Fruit fly (Drosophila melanogaster) Kc167 (cell line): Measurements from ENCODE around the gene Nrx-IV.

Source experiments
- Myc ChIP-seq: fragments of >200 bp; optimal IDR thresholded peaks from 2 replicates; lab custom pipeline; 2017; ENCODE audit warnings: missing external identifiers
- Sin3A ChIP-seq: fragments of >200 bp; optimal IDR thresholded peaks from 2 replicates; lab custom pipeline; 2018; ENCODE audit warnings: missing external identifiers
- psq ChIP-seq: fragments of >200 bp; optimal IDR thresholded peaks from 2 replicates; lab custom pipeline; 2017; ENCODE audit warnings: missing external identifiers
- ttk ChIP-seq: sonication (Bioruptor generic); optimal IDR thresholded peaks from 2 replicates; lab custom pipeline; 2017; ENCODE audit warnings: missing external identifiers

DNA sequence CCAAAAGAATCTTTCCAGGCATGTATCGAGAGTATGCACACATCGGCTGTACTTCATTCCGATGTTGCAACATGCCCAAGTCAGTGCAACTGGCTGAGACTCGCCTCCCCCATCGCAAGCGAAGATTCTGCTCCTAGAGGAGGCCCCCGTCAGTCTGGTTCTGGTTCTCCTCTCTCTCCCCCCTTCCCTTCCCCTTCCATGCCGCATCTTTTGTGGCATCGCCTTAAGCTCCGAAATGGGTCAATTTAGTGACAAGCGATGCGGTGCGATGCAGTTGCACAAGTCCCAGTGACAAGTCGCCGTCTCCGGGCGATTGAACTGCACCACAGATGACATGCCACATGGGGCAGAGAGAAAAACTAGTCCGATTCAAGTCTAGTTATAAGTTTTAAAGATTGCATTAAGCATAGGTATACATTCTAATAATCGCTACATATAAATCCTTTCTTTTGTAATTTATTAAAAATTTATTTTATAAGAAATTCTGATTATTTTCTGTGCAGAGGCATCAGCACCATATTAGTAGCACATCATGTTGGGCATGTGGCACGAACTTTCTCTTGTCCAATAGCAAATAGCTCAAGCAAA is 37.2 kb upstream of the Nrx-IV start:
- TF ChIP-seq Sin3A (no peak), psq (no peak), ttk (lab: Kevin White, UChicago) (no peak), Myc (lab: Kevin White, UChicago) (no peak)
